Worm (Caenorhabditis elegans): ENCODE data around the gene spex-3.

- TF ChIP-seq lin-39 (tag; optimal IDR thresholded peaks at IDR 0.05) (no peak), zfp-3 (GFP tag; conservative IDR thresholded peaks at IDR 0.05) (no peak), fos-1 (tag; optimal IDR thresholded peaks at IDR 0.05) (no peak), ceh-28 (tag; optimal IDR thresholded peaks at IDR 0.05) (no peak), mxl-2 (GFP tag; conservative IDR thresholded peaks at IDR 0.05) (no peak), mep-1 (tag; optimal IDR thresholded peaks at IDR 0.05) (no peak), lin-15B (tag; optimal IDR thresholded peaks at IDR 0.05) (no peak), nhr-41 (GFP tag; IDR thresholded peaks at IDR 0.05) (no peak), egl-27 (tag; optimal IDR thresholded peaks at IDR 0.05) (no peak), aly-2 (tag; optimal IDR thresholded peaks at IDR 0.05) (no peak)
These were observed 50.1 kb downstream of the spex-3 start, which contains the start of gene Y22D7AL.1 for ce11 chrIII:1652181-1652580.

All from whole organism, L4 larva.